Worm (Caenorhabditis elegans): ENCODE results near the gene D1044.7.

DNA sequence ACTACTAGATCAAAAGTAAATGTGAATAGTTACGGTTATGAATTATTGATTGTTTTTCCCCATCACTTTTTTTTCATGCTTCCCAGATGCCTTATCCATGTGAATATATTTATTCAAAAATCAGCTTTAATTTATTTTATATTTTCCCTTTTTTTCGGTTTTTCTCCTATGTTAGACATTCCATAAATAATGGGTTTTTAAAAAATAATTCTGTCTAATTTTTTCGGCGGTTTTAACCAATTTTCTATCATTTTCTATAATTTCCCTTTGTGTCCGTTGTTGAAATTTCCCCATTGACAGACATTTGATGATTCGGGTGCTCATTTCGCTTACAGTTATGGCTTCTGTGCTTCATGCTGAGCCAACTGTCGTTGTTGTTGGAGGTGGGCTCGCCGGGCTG, 47.5 kb downstream of the D1044.7 start, which contains the start of gene F48E8.3:
- TF ChIP-seq F13H6.1 (tag; optimal IDR thresholded peaks at IDR 0.05): no peak
- TF ChIP-seq hlh-8 (tag; optimal IDR thresholded peaks at IDR 0.05): no peak
